Fruit fly (Drosophila melanogaster) whole organism, embryonic: ENCODE data around the gene Cyp4ac2.

ENCODE experiments used
- CG12155 ChIP-seq: fragments of 200-800 bp; sonication (Bioruptor generic); optimal IDR thresholded peaks from 3 replicates; lab custom pipeline; 2016; ENCODE audit warnings: missing biosample characterization, missing genetic modification characterization
- CG12769 ChIP-seq: fragments of 200-800 bp; sonication (Bioruptor generic); optimal IDR thresholded peaks from 2 replicates; lab custom pipeline; 2019; ENCODE audit warnings: missing biosample characterization, mild to moderate bottlenecking, missing genetic modification characterization, moderate library complexity
- CG1647 ChIP-seq: fragments of 200-800 bp; sonication (Bioruptor generic); optimal IDR thresholded peaks from 3 replicates; lab custom pipeline; 2016; ENCODE audit warnings: missing biosample characterization, missing genetic modification characterization
- CG2889 ChIP-seq: fragments of 200-800 bp; sonication (Bioruptor generic); IDR thresholded peaks from 3 replicates; pipeline ENCODE4 v1.3.6; 2022; ENCODE audit warnings: missing biosample characterization, missing genetic modification characterization
- CG30403 ChIP-seq: fragments of 200-800 bp; sonication (Bioruptor generic); optimal IDR thresholded peaks from 3 replicates; lab custom pipeline; 2016; ENCODE audit warnings: missing biosample characterization, missing genetic modification characterization
- CG31365 ChIP-seq: fragments of 200-800 bp; sonication (Bioruptor generic); optimal IDR thresholded peaks from 2 replicates; lab custom pipeline; 2018; ENCODE audit warnings: missing biosample characterization, mild to moderate bottlenecking, missing genetic modification characterization
- CG33213 ChIP-seq: fragments of 200-800 bp; sonication (Bioruptor generic); optimal IDR thresholded peaks from 3 replicates; lab custom pipeline; 2016; ENCODE audit warnings: missing biosample characterization, missing genetic modification characterization
- CG43689 ChIP-seq: fragments of 200-800 bp; sonication (Bioruptor generic); IDR thresholded peaks from 2 replicates; pipeline ENCODE4 v1.3.6; 2022; ENCODE audit warnings: missing biosample characterization, missing genetic modification characterization
- CG4424 ChIP-seq: fragments of 200-800 bp; sonication (Bioruptor generic); optimal IDR thresholded peaks from 3 replicates; lab custom pipeline; 2016; ENCODE audit warnings: missing biosample characterization, missing genetic modification characterization
- CG4617 ChIP-seq: fragments of 200-800 bp; sonication (Bioruptor generic); optimal IDR thresholded peaks from 3 replicates; lab custom pipeline; 2016; ENCODE audit warnings: missing biosample characterization, missing genetic modification characterization, borderline replicate concordance
- CG6683 ChIP-seq: fragments of 200-800 bp; sonication (Bioruptor generic); optimal IDR thresholded peaks from 2 replicates; lab custom pipeline; 2017; ENCODE audit warnings: missing biosample characterization, mild to moderate bottlenecking, missing genetic modification characterization, missing genetic modification reagents
- CG7963 ChIP-seq: fragments of 200-800 bp; sonication (Bioruptor generic); IDR thresholded peaks from 3 replicates; pipeline ENCODE4 v1.3.6; 2022; ENCODE audit warnings: missing biosample characterization, missing genetic modification characterization; ENCODE audit not compliant: partially characterized antibody
- Chrac-16 ChIP-seq: fragments of 200-800 bp; sonication (Bioruptor generic); optimal IDR thresholded peaks from 3 replicates; lab custom pipeline; 2016; ENCODE audit warnings: missing biosample characterization, missing genetic modification characterization
- Dip2 ChIP-seq: fragments of 200-800 bp; sonication (Bioruptor generic); IDR thresholded peaks from 2 replicates; pipeline ENCODE4 v1.3.6; 2022; ENCODE audit warnings: missing biosample characterization, missing genetic modification characterization
- Dp ChIP-seq: fragments of 200-800 bp; sonication (Bioruptor generic); optimal IDR thresholded peaks from 2 replicates; lab custom pipeline; 2018; ENCODE audit warnings: missing biosample characterization, mild to moderate bottlenecking, missing genetic modification characterization, moderate library complexity
- ERR ChIP-seq: fragments of 200-800 bp; sonication (Bioruptor generic); optimal IDR thresholded peaks from 2 replicates; lab custom pipeline; 2016; ENCODE audit warnings: missing biosample characterization, missing genetic modification characterization
- Elba2 ChIP-seq: fragments of 200-800 bp; sonication (Bioruptor generic); optimal IDR thresholded peaks from 3 replicates; lab custom pipeline; 2016; ENCODE audit warnings: missing biosample characterization, missing genetic modification characterization
- Ets65A ChIP-seq: fragments of 200-800 bp; sonication (Bioruptor generic); peaks from one replicate; lab custom pipeline; 2016; ENCODE audit warnings: missing biosample characterization, missing genetic modification characterization
- HHEX ChIP-seq: fragments of 200-800 bp; sonication (Bioruptor generic); optimal IDR thresholded peaks from 3 replicates; lab custom pipeline; 2017; ENCODE audit warnings: missing biosample characterization, mild to moderate bottlenecking, missing genetic modification characterization, missing genetic modification reagents
- HLHmδ ChIP-seq: fragments of 200-800 bp; sonication (Bioruptor generic); optimal IDR thresholded peaks from 2 replicates; lab custom pipeline; 2018; ENCODE audit warnings: missing biosample characterization, mild to moderate bottlenecking, missing genetic modification characterization, moderate library complexity
- Lhr ChIP-seq: fragments of 200-800 bp; sonication (Bioruptor generic); optimal IDR thresholded peaks from 3 replicates; lab custom pipeline; 2017; ENCODE audit warnings: mild to moderate bottlenecking, missing biosample characterization, missing genetic modification reagents, missing genetic modification characterization
- MESR4 ChIP-seq: fragments of 200-800 bp; sonication (Bioruptor generic); optimal IDR thresholded peaks from 2 replicates; lab custom pipeline; 2018; ENCODE audit warnings: missing biosample characterization, mild to moderate bottlenecking, missing genetic modification characterization, moderate library complexity
- Med ChIP-seq: fragments of 200-800 bp; sonication (Bioruptor generic); peaks from one replicate; lab custom pipeline; 2016; ENCODE audit warnings: missing biosample characterization, missing genetic modification characterization, mild to moderate bottlenecking, inconsistent platforms, moderate library complexity
- Nf-YB ChIP-seq: fragments of 200-800 bp; sonication (Bioruptor generic); optimal IDR thresholded peaks from 3 replicates; lab custom pipeline; 2019; ENCODE audit warnings: missing biosample characterization, mild to moderate bottlenecking, missing genetic modification characterization, moderate library complexity
- Optix ChIP-seq: fragments of 200-800 bp; sonication (Bioruptor generic); IDR thresholded peaks from 3 replicates; pipeline ENCODE4 v1.3.6; 2022; ENCODE audit warnings: missing biosample characterization, missing genetic modification characterization
- Sox100B ChIP-seq: fragments of 200-800 bp; sonication (Bioruptor generic); optimal IDR thresholded peaks from 3 replicates; lab custom pipeline; 2018; ENCODE audit warnings: missing biosample characterization, mild to moderate bottlenecking, missing genetic modification characterization
- Stat92E ChIP-seq, 3 experiments: fragments of >200 bp in 2 of 3; fragments of 200-800 bp in 1 of 3; sonication (Bioruptor generic) in 1 of 3; optimal IDR thresholded peaks; 2 replicates each; lab custom pipeline; 2017 to 2019; ENCODE audit warnings: missing biosample characterization in 3 of 3, missing genetic modification characterization in 3 of 3, mild to moderate bottlenecking in 1 of 3, moderate library complexity in 1 of 3
- br ChIP-seq: fragments of >200 bp; optimal IDR thresholded peaks from 2 replicates; lab custom pipeline; 2017
- cato ChIP-seq: fragments of 200-800 bp; sonication (Bioruptor generic); optimal IDR thresholded peaks from 2 replicates; lab custom pipeline; 2016; ENCODE audit warnings: missing biosample characterization, missing genetic modification characterization, borderline replicate concordance
- caup ChIP-seq: fragments of 200-800 bp; sonication (Bioruptor generic); optimal IDR thresholded peaks from 3 replicates; lab custom pipeline; 2017; ENCODE audit warnings: missing biosample characterization, mild to moderate bottlenecking, missing genetic modification characterization, moderate library complexity; ENCODE audit not compliant: severe bottlenecking
- croc ChIP-seq: fragments of 200-800 bp; sonication (Bioruptor generic); conservative IDR thresholded peaks from 3 replicates; pipeline ENCODE4 v1.3.6; 2022; ENCODE audit warnings: missing biosample characterization, missing genetic modification characterization
- gcm ChIP-seq: fragments of 200-800 bp; sonication (Bioruptor generic); optimal IDR thresholded peaks from 2 replicates; lab custom pipeline; 2019; ENCODE audit warnings: missing biosample characterization, mild to moderate bottlenecking, missing genetic modification characterization, moderate library complexity
- hth ChIP-seq: fragments of >200 bp; optimal IDR thresholded peaks from 2 replicates; lab custom pipeline; 2017; ENCODE audit warnings: inconsistent platforms
- jumu ChIP-seq: fragments of 200-800 bp; sonication (Bioruptor generic); optimal IDR thresholded peaks from 3 replicates; lab custom pipeline; 2016; ENCODE audit warnings: missing biosample characterization, missing genetic modification characterization
- kni ChIP-seq: fragments of 200-800 bp; sonication (Bioruptor generic); optimal IDR thresholded peaks from 3 replicates; lab custom pipeline; 2017; ENCODE audit warnings: mild to moderate bottlenecking, missing biosample characterization, missing genetic modification reagents, missing genetic modification characterization
- lab ChIP-seq: fragments of 200-800 bp; sonication (Bioruptor generic); optimal IDR thresholded peaks from 3 replicates; lab custom pipeline; 2017; ENCODE audit warnings: missing biosample characterization, missing genetic modification characterization, mild to moderate bottlenecking, moderate library complexity, missing genetic modification reagents
- mirr ChIP-seq: fragments of 200-800 bp; sonication (Bioruptor generic); optimal IDR thresholded peaks from 3 replicates; lab custom pipeline; 2018; ENCODE audit warnings: missing biosample characterization, mild to moderate bottlenecking, missing genetic modification characterization
- nerfin-2 ChIP-seq: fragments of 200-800 bp; sonication (Bioruptor generic); IDR thresholded peaks from 2 replicates; pipeline ENCODE4 v1.3.6; 2022; ENCODE audit warnings: missing biosample characterization, missing genetic modification characterization; ENCODE audit not compliant: partially characterized antibody
- pfk ChIP-seq: fragments of 200-800 bp; sonication (Bioruptor generic); optimal IDR thresholded peaks from 2 replicates; lab custom pipeline; 2018; ENCODE audit warnings: missing biosample characterization, mild to moderate bottlenecking, missing genetic modification characterization, moderate library complexity
- repo ChIP-seq: fragments of 200-800 bp; sonication (Bioruptor generic); optimal IDR thresholded peaks from 2 replicates; lab custom pipeline; 2016; ENCODE audit warnings: missing biosample characterization, missing genetic modification characterization
- sc ChIP-seq, 3 experiments: fragments of >200 bp in 2 of 3; fragments of 200-800 bp in 1 of 3; sonication (Bioruptor generic) in 1 of 3; optimal IDR thresholded peaks; 2 replicates in 2 of 3; 3 replicates in 1 of 3; lab custom pipeline; 2017; ENCODE audit warnings: mild to moderate bottlenecking in 1 of 3, missing biosample characterization in 1 of 3, missing genetic modification characterization in 1 of 3, missing genetic modification reagents in 1 of 3
- shn ChIP-seq: fragments of 200-800 bp; sonication (Bioruptor generic); optimal IDR thresholded peaks from 3 replicates; lab custom pipeline; 2016; ENCODE audit warnings: missing biosample characterization, missing genetic modification characterization
- sim ChIP-seq: fragments of 200-800 bp; sonication (Bioruptor generic); IDR thresholded peaks from 2 replicates; pipeline ENCODE4 v1.3.6; 2022; ENCODE audit warnings: missing biosample characterization, missing genetic modification characterization
- tll ChIP-seq, 2 experiments: fragments of 200-800 bp in 1 of 2; fragments of >200 bp in 1 of 2; sonication (Bioruptor generic) in 1 of 2; optimal IDR thresholded peaks; 2 replicates each; lab custom pipeline; 2017 to 2019; ENCODE audit warnings: missing biosample characterization in 2 of 2, missing genetic modification characterization in 2 of 2, mild to moderate bottlenecking in 1 of 2, moderate library complexity in 1 of 2
- wek ChIP-seq: fragments of 200-800 bp; sonication (Bioruptor generic); optimal IDR thresholded peaks from 3 replicates; lab custom pipeline; 2018; ENCODE audit warnings: missing biosample characterization, mild to moderate bottlenecking, missing genetic modification characterization, moderate library complexity
- zf30C ChIP-seq: fragments of 200-800 bp; sonication (Bioruptor generic); optimal IDR thresholded peaks from 3 replicates; lab custom pipeline; 2018; ENCODE audit warnings: missing biosample characterization, mild to moderate bottlenecking, missing genetic modification characterization
- zfh1 ChIP-seq: fragments of 200-800 bp; sonication (Bioruptor generic); IDR thresholded peaks from 3 replicates; pipeline ENCODE4 v1.3.6; 2022; ENCODE audit warnings: missing biosample characterization, missing genetic modification characterization
- zfh2 ChIP-seq: fragments of 200-800 bp; sonication (Bioruptor generic); optimal IDR thresholded peaks from 2 replicates; lab custom pipeline; 2016; ENCODE audit warnings: missing biosample characterization, missing genetic modification characterization

The Cyp4ac2 gene

dm6 chr2L:5278309-5279130 is 12.3 kb downstream of the Cyp4ac2 start, which contains the start of the genes Nin and Bub1 (continued):
- TF ChIP-seq Dip2 (GFP tag; lab: Robert Waterston, UW), result no peak
- no peak for TF ChIP-seq ERR
- no peak for TF ChIP-seq CG33213
- TF ChIP-seq CG12769 (tag; lab: Kevin White, UChicago), result no peak
- TF ChIP-seq nerfin-2, result peak; percentile 72
- peak; percentile 37 for TF ChIP-seq Dp (GFP tag; lab: Kevin White, UChicago)
- no peak for TF ChIP-seq HHEX (GFP tag; lab: Kevin White, UChicago)
- TF ChIP-seq CG1647, result no peak
- TF ChIP-seq zf30C (GFP tag; lab: Kevin White, UChicago), result no peak
- peak; percentile 14 for TF ChIP-seq Chrac-16
- no peak for TF ChIP-seq HLHmδ (GFP tag; lab: Kevin White, UChicago)
- TF ChIP-seq CG4424 (GFP tag; lab: Kevin White, UChicago), result no peak
- TF ChIP-seq hth (lab: Kevin White, UChicago), result no peak
- TF ChIP-seq br (lab: Kevin White, UChicago), result no peak
- TF ChIP-seq shn (GFP tag; lab: Kevin White, UChicago), result peak; percentile 11
- peak; percentile 62 for TF ChIP-seq CG30403
- no peak for TF ChIP-seq CG43689 (GFP tag; lab: Robert Waterston, UW)
- no peak for TF ChIP-seq gcm (GFP tag; lab: Kevin White, UChicago)
- TF ChIP-seq sc (optimal IDR thresholded peaks at IDR 0.05; lab: Kevin White, UChicago), result no peak
- TF ChIP-seq sc (GFP tag; optimal IDR thresholded peaks at IDR 0.05; lab: Kevin White, UChicago), result no peak
- no peak for TF ChIP-seq repo (GFP tag; lab: Kevin White, UChicago)
- peak; percentile 27 for TF ChIP-seq zfh2 (GFP tag; lab: Kevin White, UChicago)
- TF ChIP-seq cato (GFP tag; lab: Kevin White, UChicago), result no peak
- TF ChIP-seq croc (GFP tag; lab: Robert Waterston, UW), result no peak
- peak; percentile 3 for TF ChIP-seq wek (GFP tag; lab: Kevin White, UChicago)
- no peak for TF ChIP-seq jumu (GFP tag; lab: Kevin White, UChicago)
- TF ChIP-seq MESR4, result peak; percentile 89
- no peak for TF ChIP-seq Elba2
- no peak for TF ChIP-seq Sox100B (GFP tag; lab: Kevin White, UChicago)
- TF ChIP-seq lab, result no peak
- TF ChIP-seq pfk (GFP tag; lab: Kevin White, UChicago), result no peak
- no peak for TF ChIP-seq kni (GFP tag; lab: Kevin White, UChicago)
- TF ChIP-seq Ets65A (GFP tag; lab: Kevin White, UChicago), result peak; percentile 86
- no peak for TF ChIP-seq Nf-YB
- TF ChIP-seq CG31365 (tag; lab: Kevin White, UChicago), result no peak
- TF ChIP-seq Lhr, result no peak
- peak; percentile 76 for TF ChIP-seq CG4617 (GFP tag; lab: Kevin White, UChicago)
- no peak for TF ChIP-seq CG6683 (GFP tag; lab: Kevin White, UChicago)
- TF ChIP-seq CG2889, result no peak
- no peak for TF ChIP-seq Stat92E (GFP tag; optimal IDR thresholded peaks at IDR 0.05; lab: Kevin White, UChicago)
- TF ChIP-seq caup (GFP tag; lab: Kevin White, UChicago), result no peak
- no peak for TF ChIP-seq mirr (GFP tag; lab: Kevin White, UChicago)
- TF ChIP-seq tll (GFP tag; optimal IDR thresholded peaks at IDR 0.05; lab: Kevin White, UChicago), result no peak
- TF ChIP-seq CG7963 (GFP tag; lab: Robert Waterston, UW), result peak; percentile 81
- TF ChIP-seq Med (GFP tag; lab: Kevin White, UChicago), result peak; percentile 93
- TF ChIP-seq zfh1 (GFP tag; lab: Robert Waterston, UW), result 0 out of 3 replicates have a peak, but pooled peaks have one; percentile 42
- no peak for TF ChIP-seq Optix (GFP tag; lab: Robert Waterston, UW)
- TF ChIP-seq sim (GFP tag; lab: Robert Waterston, UW), result no peak
- peak; percentile 78 for TF ChIP-seq CG12155
